Fruit fly (Drosophila melanogaster) whole organism, wandering third instar larva: ENCODE results near the gene Ire1.

Experiments used
- Abd-B ChIP-seq: fragments of >200 bp; optimal IDR thresholded peaks from 2 replicates; lab custom pipeline; 2017; ENCODE audit warnings: missing biosample characterization, missing genetic modification characterization
- CG32264 ChIP-seq: fragments of 200-800 bp; sonication (Bioruptor generic); optimal IDR thresholded peaks from 2 replicates; lab custom pipeline; 2016; ENCODE audit warnings: missing biosample characterization, missing genetic modification characterization
- CG9705 ChIP-seq: fragments of 200-800 bp; sonication (Bioruptor generic); optimal IDR thresholded peaks from 2 replicates; lab custom pipeline; 2018; ENCODE audit warnings: missing biosample characterization, mild to moderate bottlenecking, missing genetic modification characterization
- CrebA ChIP-seq: fragments of 200-800 bp; sonication (Bioruptor generic); optimal IDR thresholded peaks from 2 replicates; lab custom pipeline; 2016; ENCODE audit warnings: missing biosample characterization, mild to moderate bottlenecking, missing genetic modification characterization, borderline replicate concordance
- Dfd ChIP-seq: fragments of >200 bp; optimal IDR thresholded peaks from 2 replicates; lab custom pipeline; 2017; ENCODE audit warnings: missing biosample characterization, missing genetic modification characterization
- Dif ChIP-seq: fragments of 200-275, 200-300 bp; sonication (Bioruptor generic); optimal IDR thresholded peaks from 2 replicates; lab custom pipeline; 2018; ENCODE audit warnings: missing biosample characterization, missing genetic modification characterization; ENCODE audit not compliant: partially characterized antibody
- HLH106 ChIP-seq: fragments of 200-800 bp; optimal IDR thresholded peaks from 3 replicates; lab custom pipeline; 2019; ENCODE audit warnings: missing biosample characterization, mild to moderate bottlenecking, missing genetic modification characterization, moderate library complexity
- Hnf4 ChIP-seq: fragments of 200-800 bp; sonication (Bioruptor generic); optimal IDR thresholded peaks from 2 replicates; lab custom pipeline; 2016; ENCODE audit warnings: missing biosample characterization, mild to moderate bottlenecking, missing genetic modification characterization
- Hr78 ChIP-seq: fragments of >200 bp; optimal IDR thresholded peaks from 2 replicates; lab custom pipeline; 2017; ENCODE audit warnings: missing biosample characterization, missing genetic modification characterization
- Hr83 ChIP-seq: fragments of 200-300 bp; sonication (Bioruptor generic); optimal IDR thresholded peaks from 2 replicates; lab custom pipeline; 2016; ENCODE audit warnings: missing biosample characterization, mild to moderate bottlenecking, missing genetic modification characterization, moderate library complexity; ENCODE audit not compliant: poor library complexity, severe bottlenecking
- Jra ChIP-seq: sonication (Bioruptor generic); optimal IDR thresholded peaks from 2 replicates; lab custom pipeline; 2016; ENCODE audit warnings: missing biosample characterization, missing genetic modification characterization
- Mio ChIP-seq: sonication (Bioruptor generic); optimal IDR thresholded peaks from 2 replicates; lab custom pipeline; 2016; ENCODE audit warnings: missing biosample characterization, missing genetic modification characterization
- Myc ChIP-seq: fragments of >200 bp; optimal IDR thresholded peaks from 2 replicates; lab custom pipeline; 2017
- OdsH ChIP-seq: fragments of 200-800 bp; sonication (Bioruptor generic); optimal IDR thresholded peaks from 2 replicates; lab custom pipeline; 2016; ENCODE audit warnings: missing biosample characterization, mild to moderate bottlenecking, missing genetic modification characterization
- Rel ChIP-seq, 2 experiments: fragments of 200-800 bp; sonication (Bioruptor generic) in 1 of 2; optimal IDR thresholded peaks; 2 replicates in 1 of 2; 3 replicates in 1 of 2; lab custom pipeline; 2016 to 2019; ENCODE audit warnings: mild to moderate bottlenecking in 2 of 2, missing biosample characterization in 2 of 2, missing genetic modification characterization in 2 of 2, moderate library complexity in 1 of 2
- Sp1 ChIP-seq: fragments of 200-800 bp; sonication (Bioruptor generic); optimal IDR thresholded peaks from 3 replicates; lab custom pipeline; 2019; ENCODE audit warnings: missing biosample characterization, mild to moderate bottlenecking, missing genetic modification characterization, moderate library complexity
- Vsx2 ChIP-seq: fragments of 200-300, 225-300 bp; sonication (Bioruptor generic); optimal IDR thresholded peaks from 2 replicates; lab custom pipeline; 2018; ENCODE audit warnings: missing biosample characterization, missing genetic modification characterization; ENCODE audit not compliant: partially characterized antibody
- br ChIP-seq: fragments of 200-800 bp; sonication (Bioruptor generic); optimal IDR thresholded peaks from 2 replicates; lab custom pipeline; 2016; ENCODE audit warnings: missing biosample characterization, missing genetic modification characterization
- dl ChIP-seq, 2 experiments: fragments of 175-275, 200-275 bp in 1 of 2; fragments of 200-275 bp in 1 of 2; sonication (Bioruptor generic); optimal IDR thresholded peaks; lab custom pipeline; 2018; ENCODE audit warnings: mild to moderate bottlenecking in 2 of 2, missing biosample characterization in 2 of 2, missing genetic modification characterization in 2 of 2, moderate library complexity in 2 of 2; ENCODE audit not compliant: partially characterized antibody in 2 of 2, insufficient read depth in 1 of 2
- dmrt93B ChIP-seq: fragments of 200-800 bp; sonication (Bioruptor generic); optimal IDR thresholded peaks from 2 replicates; lab custom pipeline; 2018; ENCODE audit warnings: missing biosample characterization, mild to moderate bottlenecking, missing genetic modification characterization
- ey ChIP-seq: fragments of 200-800 bp; sonication (Bioruptor generic); optimal IDR thresholded peaks from 2 replicates; lab custom pipeline; 2016; ENCODE audit warnings: missing biosample characterization, missing genetic modification characterization
- fru ChIP-seq: fragments of 200-800 bp; sonication (Bioruptor generic); optimal IDR thresholded peaks from 3 replicates; lab custom pipeline; 2016; ENCODE audit warnings: missing biosample characterization, mild to moderate bottlenecking, missing genetic modification characterization
- h ChIP-seq: fragments of 200-800 bp; sonication (Bioruptor generic); optimal IDR thresholded peaks from 3 replicates; lab custom pipeline; 2016; ENCODE audit warnings: missing biosample characterization, mild to moderate bottlenecking, missing genetic modification characterization
- jim ChIP-seq: fragments of 175-275, 200-325 bp; sonication (Bioruptor generic); optimal IDR thresholded peaks from 2 replicates; lab custom pipeline; 2016; ENCODE audit warnings: missing biosample characterization, mild to moderate bottlenecking, missing genetic modification characterization
- lola ChIP-seq: fragments of >200 bp; optimal IDR thresholded peaks from 2 replicates; lab custom pipeline; 2017; ENCODE audit warnings: missing biosample characterization, missing genetic modification characterization
- pan ChIP-seq: fragments of >200 bp; optimal IDR thresholded peaks from 2 replicates; lab custom pipeline; 2017
- rgr ChIP-seq: fragments of 200-800 bp; sonication (Bioruptor generic); optimal IDR thresholded peaks from 3 replicates; lab custom pipeline; 2016; ENCODE audit warnings: missing biosample characterization, mild to moderate bottlenecking, missing genetic modification characterization
- sv ChIP-seq: fragments of 200-800 bp; sonication (Bioruptor generic); optimal IDR thresholded peaks from 3 replicates; lab custom pipeline; 2016; ENCODE audit warnings: missing biosample characterization, missing genetic modification characterization
- tai ChIP-seq: sonication (Bioruptor generic); optimal IDR thresholded peaks from 2 replicates; lab custom pipeline; 2016; ENCODE audit warnings: missing biosample characterization, missing genetic modification characterization
- usp ChIP-seq: fragments of >200 bp; optimal IDR thresholded peaks from 2 replicates; lab custom pipeline; 2017; ENCODE audit warnings: missing biosample characterization, missing genetic modification characterization
- woc ChIP-seq: sonication (Bioruptor generic); optimal IDR thresholded peaks from 2 replicates; lab custom pipeline; 2016; ENCODE audit warnings: missing biosample characterization, mild to moderate bottlenecking, missing genetic modification characterization

Gene Ire1

DNA sequence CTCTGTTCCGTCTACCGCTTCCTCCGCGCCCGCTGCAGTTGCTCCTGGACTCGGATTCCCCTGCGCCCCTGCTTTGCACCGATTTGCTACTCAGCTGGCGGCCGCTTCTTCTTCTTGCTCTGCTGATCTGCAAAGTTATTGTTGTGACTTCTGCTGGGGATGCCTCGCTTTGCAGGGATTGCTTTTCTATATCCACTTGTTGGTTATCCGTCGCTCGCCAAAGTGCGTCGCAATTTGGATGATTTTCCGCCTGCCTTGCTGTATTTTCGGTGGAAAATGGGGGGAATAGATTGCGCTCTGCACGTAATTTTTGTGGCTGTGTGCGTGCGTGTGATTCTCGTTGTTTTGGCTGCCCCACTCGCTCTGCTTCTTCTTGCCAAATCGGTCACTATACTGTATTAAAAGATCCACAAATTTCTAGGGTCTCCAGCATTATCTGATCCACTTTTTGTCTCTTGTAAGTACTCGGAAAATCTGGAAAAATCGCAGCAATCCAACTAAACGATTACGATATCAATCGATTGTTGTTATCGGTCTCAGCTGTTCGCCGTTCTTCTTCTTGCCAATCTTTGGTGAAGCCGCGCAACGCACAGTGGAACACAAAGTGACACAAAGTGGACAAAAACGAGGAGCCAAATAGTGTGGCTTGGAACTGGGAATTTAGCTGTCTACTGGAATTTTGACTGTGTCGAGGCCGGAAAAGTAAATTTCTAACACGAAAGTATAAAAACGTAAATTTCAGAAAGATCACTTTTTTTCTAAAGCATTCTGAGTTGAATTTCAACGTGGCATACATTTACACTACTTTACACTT is 42.0 kb upstream of the Ire1 start, which contains the start of gene ClpX:
Gene ClpX (minus strand): TSS at position 764 of the 814 bp plus-strand sequence.
- TF ChIP-seq Rel (GFP tag; optimal IDR thresholded peaks at IDR 0.05; lab: Kevin White, UChicago) (no peak), Rel (tag; optimal IDR thresholded peaks at IDR 0.05; lab: Kevin White, UChicago) (peak; percentile 63), Vsx2 (GFP tag; lab: Kevin White, UChicago) (no peak), Myc (peak; percentile 77), br (GFP tag; lab: Kevin White, UChicago) (no peak), sv (GFP tag; lab: Kevin White, UChicago) (no peak), woc (GFP tag; lab: Kevin White, UChicago) (peak; percentile 77), rgr (GFP tag; lab: Kevin White, UChicago) (no peak)

- no peak for TF ChIP-seq usp (GFP tag; lab: Kevin White, UChicago)
- no peak for TF ChIP-seq Mio (GFP tag; lab: Kevin White, UChicago)
- no peak for TF ChIP-seq Sp1 (GFP tag; lab: Kevin White, UChicago)
- no peak for TF ChIP-seq Hnf4
- TF ChIP-seq Jra (GFP tag; lab: Kevin White, UChicago): no peak
- no peak for TF ChIP-seq OdsH (GFP tag; lab: Kevin White, UChicago)
- TF ChIP-seq jim (GFP tag; lab: Kevin White, UChicago): no peak
- TF ChIP-seq dl (GFP tag; optimal IDR thresholded peaks at IDR 0.05; lab: Kevin White, UChicago; ENCODE audit: insufficient read depth in 1 of 2, partially characterized antibody in 2 of 2): no peak
- TF ChIP-seq Hr78 (GFP tag; lab: Kevin White, UChicago): no peak
- no peak for TF ChIP-seq rgr (GFP tag; lab: Kevin White, UChicago)
Observed at dm6 chr3R:19902328-19902727, 41.2 kb upstream of the Ire1 start.

DNA sequence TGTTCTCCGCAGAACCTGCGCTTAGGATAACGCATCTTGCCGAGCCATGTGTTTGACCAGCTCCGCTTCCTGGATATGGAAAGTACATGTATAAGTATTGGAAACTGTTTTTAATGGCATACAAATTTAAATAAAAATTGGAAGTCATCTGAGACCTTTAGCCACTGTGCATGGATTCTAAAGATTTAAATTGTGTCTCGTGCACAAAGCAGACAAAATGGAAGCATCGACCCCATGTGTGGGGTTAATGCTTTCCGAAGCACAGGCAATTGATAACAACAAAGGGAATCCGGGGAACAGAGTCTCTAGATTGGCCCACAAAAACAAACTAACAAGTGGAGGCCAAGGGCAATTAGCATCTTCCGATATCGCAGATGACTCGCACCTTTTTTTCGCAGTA is 40.7 kb upstream of the Ire1 start:
- no peak for TF ChIP-seq Hr78 (GFP tag; lab: Kevin White, UChicago)
- TF ChIP-seq Rel (GFP tag; optimal IDR thresholded peaks at IDR 0.05; lab: Kevin White, UChicago): no peak
- TF ChIP-seq Rel (tag; optimal IDR thresholded peaks at IDR 0.05; lab: Kevin White, UChicago): peak; percentile 62
- no peak for TF ChIP-seq Sp1 (GFP tag; lab: Kevin White, UChicago)
- no peak for TF ChIP-seq usp (GFP tag; lab: Kevin White, UChicago)
- TF ChIP-seq OdsH (GFP tag; lab: Kevin White, UChicago): no peak

- TF ChIP-seq tai (GFP tag; lab: Kevin White, UChicago) (no peak), Rel (GFP tag; optimal IDR thresholded peaks at IDR 0.05; lab: Kevin White, UChicago) (no peak), Rel (tag; optimal IDR thresholded peaks at IDR 0.05; lab: Kevin White, UChicago) (no peak), CrebA (GFP tag; lab: Kevin White, UChicago) (no peak), sv (GFP tag; lab: Kevin White, UChicago) (no peak), ey (GFP tag; lab: Kevin White, UChicago) (no peak), Dfd (no peak), dl (GFP tag; optimal IDR thresholded peaks at IDR 0.05; lab: Kevin White, UChicago; ENCODE audit: insufficient read depth in 1 of 2, partially characterized antibody in 2 of 2) (no peak)
Observed at dm6 chr3R:19895305-19895704, 34.2 kb upstream of the Ire1 start.

- no peak for TF ChIP-seq ey (GFP tag; lab: Kevin White, UChicago)
- TF ChIP-seq sv (GFP tag; lab: Kevin White, UChicago): peak; percentile 44
- no peak for TF ChIP-seq Abd-B (GFP tag; lab: Kevin White, UChicago)
- TF ChIP-seq tai (GFP tag; lab: Kevin White, UChicago): no peak
- peak; percentile 18 for TF ChIP-seq h
- no peak for TF ChIP-seq lola (GFP tag; lab: Kevin White, UChicago)
- TF ChIP-seq usp (GFP tag; lab: Kevin White, UChicago): no peak
- TF ChIP-seq Mio (GFP tag; lab: Kevin White, UChicago): no peak
- peak; percentile 5 for TF ChIP-seq fru (GFP tag; lab: Kevin White, UChicago)
- TF ChIP-seq CG9705 (GFP tag; lab: Kevin White, UChicago): no peak
- TF ChIP-seq, all 38 proteins: peak for 3
Observed at dm6 chr3R:19892046-19892445, 31.0 kb upstream of the Ire1 start.

DNA sequence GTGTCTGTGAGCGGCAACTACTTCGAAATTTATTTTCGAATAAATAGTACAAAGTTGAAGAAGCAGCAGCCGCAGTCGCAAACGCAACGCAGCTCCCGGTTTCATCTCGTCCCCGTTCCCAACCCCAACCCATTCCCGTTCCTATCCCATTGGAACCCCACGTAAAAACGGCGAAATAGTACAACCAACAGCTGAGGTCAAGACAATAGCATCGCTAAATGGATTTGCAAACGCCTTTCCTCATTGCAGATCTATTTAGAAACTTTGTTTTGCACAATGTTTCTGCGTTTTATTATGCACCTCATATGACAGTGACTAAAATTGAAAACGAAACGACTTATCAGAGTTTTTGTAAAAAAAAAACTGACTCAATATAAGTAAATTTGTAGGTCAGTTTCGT is 30.3 kb upstream of the Ire1 start:
- TF ChIP-seq Hr78 (GFP tag; lab: Kevin White, UChicago) (no peak), Hr83 (GFP tag; lab: Kevin White, UChicago) (no peak), CG32264 (GFP tag; lab: Kevin White, UChicago) (no peak), Dfd (no peak), Hnf4 (no peak), CG9705 (GFP tag; lab: Kevin White, UChicago) (no peak), pan (lab: Kevin White, UChicago) (no peak), HLH106 (tag; lab: Kevin White, UChicago) (no peak), fru (GFP tag; lab: Kevin White, UChicago) (no peak), CrebA (GFP tag; lab: Kevin White, UChicago) (no peak), Dif (GFP tag; lab: Kevin White, UChicago) (no peak), ey (GFP tag; lab: Kevin White, UChicago) (no peak), Vsx2 (GFP tag; lab: Kevin White, UChicago) (no peak), Jra (GFP tag; lab: Kevin White, UChicago) (no peak), Mio (GFP tag; lab: Kevin White, UChicago) (no peak), sv (GFP tag; lab: Kevin White, UChicago) (no peak), Sp1 (GFP tag; lab: Kevin White, UChicago) (no peak), dmrt93B (GFP tag; lab: Kevin White, UChicago) (no peak), Myc (no peak), Abd-B (GFP tag; lab: Kevin White, UChicago) (no peak)
